Worm (Caenorhabditis elegans) whole organism, L1 larva: ENCODE data around the gene C03G6.21.

Experiments
- C16A3.4 ChIP-seq: fragments of 150-350 bp; optimal IDR thresholded peaks from 2 replicates; lab custom pipeline; 2014; ENCODE audit warnings: missing biosample characterization, missing genetic modification characterization
- C34B4.2 ChIP-seq: sonication (generic microtip); optimal IDR thresholded peaks from 2 replicates; lab custom pipeline; 2017; ENCODE audit warnings: mild to moderate bottlenecking, missing genetic modification characterization, missing compliant biosample characterization
- F16B12.6 ChIP-seq: fragments of 150-350 bp; optimal IDR thresholded peaks from 2 replicates; lab custom pipeline; 2014; ENCODE audit warnings: missing biosample characterization, missing genetic modification characterization
- aha-1 ChIP-seq: fragments of 150-350 bp; optimal IDR thresholded peaks from 2 replicates; lab custom pipeline; 2014; ENCODE audit warnings: missing biosample characterization, missing genetic modification characterization
- alr-1 ChIP-seq: fragments of 200-800 bp; sonication (Bioruptor generic); optimal IDR thresholded peaks from 2 replicates; lab custom pipeline; 2018; ENCODE audit warnings: borderline replicate concordance, mild to moderate bottlenecking, missing genetic modification characterization, missing compliant biosample characterization
- aly-2 ChIP-seq: fragments of 150-350 bp; optimal IDR thresholded peaks from 2 replicates; lab custom pipeline; 2014; ENCODE audit warnings: missing biosample characterization, missing genetic modification characterization
- blmp-1 ChIP-seq: fragments of 150-350 bp; optimal IDR thresholded peaks from 2 replicates; lab custom pipeline; 2014; ENCODE audit warnings: missing biosample characterization, missing genetic modification characterization
- ceh-8 ChIP-seq: fragments of 200-800 bp; sonication (Bioruptor generic); optimal IDR thresholded peaks from 2 replicates; lab custom pipeline; 2018; ENCODE audit warnings: mild to moderate bottlenecking, missing genetic modification characterization, moderate library complexity, missing compliant biosample characterization
- ceh-90 ChIP-seq: sonication (generic microtip); optimal IDR thresholded peaks from 2 replicates; lab custom pipeline; 2016; ENCODE audit warnings: missing genetic modification characterization, missing compliant biosample characterization
- ces-1 ChIP-seq: fragments of 150-350 bp; optimal IDR thresholded peaks from 2 replicates; lab custom pipeline; 2014; ENCODE audit warnings: missing biosample characterization, missing genetic modification reagents, missing genetic modification characterization
- dpl-1 ChIP-seq, 3 experiments: fragments of 150-350 bp in 2 of 3; sonication (generic microtip) in 1 of 3; optimal IDR thresholded peaks; 2 replicates each; lab custom pipeline; 2014 to 2017; ENCODE audit warnings: missing biosample characterization in 3 of 3, missing genetic modification characterization in 3 of 3, missing genetic modification reagents in 3 of 3
- egl-13 ChIP-seq: sonication (generic microtip); optimal IDR thresholded peaks from 2 replicates; lab custom pipeline; 2016; ENCODE audit warnings: missing genotype, missing genetic modification reagents, missing genetic modification characterization, missing compliant biosample characterization
- ets-5 ChIP-seq: fragments of 200-800 bp; sonication (Bioruptor generic); IDR thresholded peaks from 2 replicates; pipeline ENCODE4 v1.3.6; 2022; ENCODE audit warnings: missing genetic modification characterization, missing compliant biosample characterization
- fkh-8 ChIP-seq: sonication (generic microtip); optimal IDR thresholded peaks from 2 replicates; lab custom pipeline; 2016; ENCODE audit warnings: mild to moderate bottlenecking, missing genetic modification characterization, missing compliant biosample characterization
- grh-1 ChIP-seq: fragments of 200-800 bp; sonication (Bioruptor generic); IDR thresholded peaks from 2 replicates; pipeline ENCODE4 v1.3.6; 2022; ENCODE audit warnings: missing genetic modification reagents, missing genetic modification characterization, missing compliant biosample characterization
- hlh-4 ChIP-seq: sonication (generic microtip); optimal IDR thresholded peaks from 2 replicates; lab custom pipeline; 2016; ENCODE audit warnings: mild to moderate bottlenecking, missing genetic modification characterization, missing compliant biosample characterization
- hpl-2 ChIP-seq: fragments of 150-350 bp; optimal IDR thresholded peaks from 2 replicates; lab custom pipeline; 2014; ENCODE audit warnings: missing biosample characterization, missing genetic modification reagents, missing genetic modification characterization
- irx-1 ChIP-seq: sonication (generic microtip); optimal IDR thresholded peaks from 2 replicates; lab custom pipeline; 2016; ENCODE audit warnings: missing genetic modification characterization, missing compliant biosample characterization
- jun-1 ChIP-seq: fragments of 150-350 bp; optimal IDR thresholded peaks from 2 replicates; lab custom pipeline; 2014; ENCODE audit warnings: missing biosample characterization, missing genetic modification reagents, missing genetic modification characterization
- lin-14 ChIP-seq: fragments of 200-800 bp; sonication (Bioruptor generic); optimal IDR thresholded peaks from 2 replicates; lab custom pipeline; 2018; ENCODE audit warnings: mild to moderate bottlenecking, missing genetic modification characterization, moderate library complexity, missing compliant biosample characterization
- lin-15B ChIP-seq: fragments of 150-350 bp; sonication (generic microtip); optimal IDR thresholded peaks from 3 replicates; lab custom pipeline; 2014; ENCODE audit warnings: missing biosample characterization, missing genetic modification characterization
- lin-35 ChIP-seq, 2 experiments: fragments of 150-350 bp; optimal IDR thresholded peaks; 2 replicates each; lab custom pipeline; 2014; ENCODE audit warnings: missing biosample characterization in 2 of 2, missing genetic modification characterization in 2 of 2, missing genetic modification reagents in 2 of 2
- lsy-2 ChIP-seq, 2 experiments: fragments of 150-350 bp; optimal IDR thresholded peaks; 2 replicates each; lab custom pipeline; 2014; ENCODE audit warnings: missing biosample characterization in 2 of 2, missing genetic modification characterization in 2 of 2
- mab-9 ChIP-seq: fragments of 200-800 bp; sonication (Bioruptor generic); IDR thresholded peaks from 2 replicates; pipeline ENCODE4 v1.3.6; 2022; ENCODE audit warnings: missing genetic modification reagents, missing genetic modification characterization, missing compliant biosample characterization
- mdl-1 ChIP-seq, 2 experiments: fragments of 150-350 bp; optimal IDR thresholded peaks; 2 replicates each; lab custom pipeline; 2014 to 2017; ENCODE audit warnings: missing biosample characterization in 2 of 2, missing genetic modification characterization in 2 of 2, inconsistent platforms in 1 of 2
- mef-2 ChIP-seq: fragments of 150-350 bp; optimal IDR thresholded peaks from 2 replicates; lab custom pipeline; 2014; ENCODE audit warnings: missing biosample characterization, missing genetic modification characterization
- mep-1 ChIP-seq: fragments of 150-350 bp; optimal IDR thresholded peaks from 2 replicates; lab custom pipeline; 2014; ENCODE audit warnings: missing biosample characterization, missing genetic modification characterization
- nhr-11 ChIP-seq: fragments of 150-350 bp; optimal IDR thresholded peaks from 2 replicates; lab custom pipeline; 2014; ENCODE audit warnings: missing biosample characterization, missing genetic modification characterization
- nhr-20 ChIP-seq: sonication (generic microtip); optimal IDR thresholded peaks from 2 replicates; lab custom pipeline; 2016; ENCODE audit warnings: mild to moderate bottlenecking, missing genetic modification characterization, missing compliant biosample characterization
- nhr-237 ChIP-seq: fragments of 150-350 bp; optimal IDR thresholded peaks from 2 replicates; lab custom pipeline; 2014; ENCODE audit warnings: missing biosample characterization, missing genetic modification characterization
- nhr-71 ChIP-seq: sonication (generic microtip); optimal IDR thresholded peaks from 2 replicates; lab custom pipeline; 2016; ENCODE audit warnings: mild to moderate bottlenecking, missing genetic modification characterization, moderate library complexity, missing compliant biosample characterization
- nhr-84 ChIP-seq: sonication (generic microtip); optimal IDR thresholded peaks from 2 replicates; lab custom pipeline; 2017; ENCODE audit warnings: missing biosample characterization, missing genetic modification characterization
- nhr-90 ChIP-seq: sonication (generic microtip); optimal IDR thresholded peaks from 2 replicates; lab custom pipeline; 2016; ENCODE audit warnings: mild to moderate bottlenecking, missing genetic modification characterization, missing compliant biosample characterization; ENCODE audit not compliant: poor library complexity
- pag-3 ChIP-seq: sonication (generic microtip); optimal IDR thresholded peaks from 2 replicates; lab custom pipeline; 2017; ENCODE audit warnings: missing genetic modification characterization, mild to moderate bottlenecking, missing compliant biosample characterization, antibody characterized with exemption, borderline replicate concordance; ENCODE audit not compliant: insufficient read depth
- pax-3 ChIP-seq: fragments of 200-800 bp; sonication (Bioruptor generic); optimal IDR thresholded peaks from 2 replicates; lab custom pipeline; 2018; ENCODE audit warnings: mild to moderate bottlenecking, missing genetic modification characterization, moderate library complexity, missing compliant biosample characterization
- pqm-1 ChIP-seq: sonication (generic microtip); optimal IDR thresholded peaks from 3 replicates; lab custom pipeline; 2017; ENCODE audit warnings: missing biosample characterization, missing genetic modification characterization
- rnt-1 ChIP-seq: sonication (generic microtip); optimal IDR thresholded peaks from 2 replicates; lab custom pipeline; 2016; ENCODE audit warnings: mild to moderate bottlenecking, missing genetic modification characterization, moderate library complexity, missing compliant biosample characterization
- snu-23 ChIP-seq: sonication (generic microtip); optimal IDR thresholded peaks from 2 replicates; lab custom pipeline; 2016; ENCODE audit warnings: missing genetic modification characterization, missing compliant biosample characterization
- sox-4 ChIP-seq: sonication (generic microtip); optimal IDR thresholded peaks from 2 replicates; lab custom pipeline; 2016; ENCODE audit warnings: missing genetic modification characterization, missing compliant biosample characterization
- sptf-1 ChIP-seq: fragments of 150-350 bp; optimal IDR thresholded peaks from 2 replicates; lab custom pipeline; 2014; ENCODE audit warnings: missing biosample characterization, missing genetic modification characterization
- swsn-7 ChIP-seq: sonication (generic microtip); optimal IDR thresholded peaks from 2 replicates; lab custom pipeline; 2016; ENCODE audit warnings: missing genetic modification characterization, missing compliant biosample characterization
- tbx-2 ChIP-seq: sonication (generic microtip); optimal IDR thresholded peaks from 2 replicates; lab custom pipeline; 2016; ENCODE audit warnings: missing genetic modification characterization, missing compliant biosample characterization
- unc-130 ChIP-seq: fragments of 150-350 bp; optimal IDR thresholded peaks from 2 replicates; lab custom pipeline; 2017; ENCODE audit warnings: missing biosample characterization, missing genetic modification characterization, inconsistent platforms
- unc-98 ChIP-seq: fragments of 200-800 bp; sonication (Bioruptor generic); IDR thresholded peaks from 2 replicates; pipeline ENCODE4 v1.3.6; 2022; ENCODE audit warnings: missing genetic modification characterization, missing compliant biosample characterization
- vab-15 ChIP-seq: sonication (generic microtip); optimal IDR thresholded peaks from 2 replicates; lab custom pipeline; 2017; ENCODE audit warnings: missing genotype, mild to moderate bottlenecking, missing genetic modification characterization, missing compliant biosample characterization
- xbp-1 ChIP-seq: sonication (generic microtip); optimal IDR thresholded peaks from 2 replicates; lab custom pipeline; 2016; ENCODE audit warnings: missing genetic modification characterization, missing compliant biosample characterization
- zag-1 ChIP-seq: fragments of 150-350 bp; optimal IDR thresholded peaks from 2 replicates; lab custom pipeline; 2014; ENCODE audit warnings: missing biosample characterization, missing genetic modification characterization
- zip-4 ChIP-seq: fragments of 200-800 bp; sonication (Bioruptor generic); optimal IDR thresholded peaks from 2 replicates; lab custom pipeline; 2018; ENCODE audit warnings: mild to moderate bottlenecking, missing genetic modification characterization, moderate library complexity, missing compliant biosample characterization
- ztf-11 ChIP-seq, 2 experiments: sonication (generic microtip); optimal IDR thresholded peaks; 2 replicates each; lab custom pipeline; 2016 to 2017; ENCODE audit warnings: missing genetic modification characterization in 2 of 2, missing biosample characterization in 1 of 2, missing compliant biosample characterization in 1 of 2

C03G6.21 gene

ce11 chrV:7389771-7390170 lies 33.2 kb upstream of the C03G6.21 start, which contains the start of gene C02H6.1:
TSS of gene C02H6.1 (minus strand) at chrV:7389871.
- TF ChIP-seq zag-1 (tag; lab: Kevin White, UChicago) (no peak), rnt-1 (tag; lab: Kevin White, UChicago) (no peak), sox-4 (no peak), mdl-1 (tag; optimal IDR thresholded peaks at IDR 0.05; lab: Kevin White, UChicago) (no peak), F16B12.6 (no peak), egl-13 (tag; lab: Kevin White, UChicago) (no peak), snu-23 (no peak), blmp-1 (tag; lab: Kevin White, UChicago) (no peak), ztf-11 (tag; optimal IDR thresholded peaks at IDR 0.05; lab: Kevin White, UChicago) (no peak), tbx-2 (no peak), swsn-7 (tag; lab: Kevin White, UChicago) (no peak), lsy-2 (tag; optimal IDR thresholded peaks at IDR 0.05; lab: Kevin White, UChicago) (no peak), hpl-2 (no peak), lin-35 (GFP tag; optimal IDR thresholded peaks at IDR 0.05; lab: Kevin White, UChicago) (no peak)
- TF ChIP-seq, all 84 proteins: peak for 0

ce11 chrV:7387755-7388154 lies 31.2 kb upstream of the C03G6.21 start, which contains the start of gene C02H6.3:
TSS of gene C02H6.3 (minus strand) at chrV:7387855.
- TF ChIP-seq pax-3 (no peak), pag-3 (tag; lab: Kevin White, UChicago) (no peak), aha-1 (tag; lab: Kevin White, UChicago) (no peak), hlh-4 (tag; lab: Kevin White, UChicago) (no peak), ceh-8 (GFP tag; lab: Kevin White, UChicago) (no peak), C34B4.2 (no peak), alr-1 (tag; lab: Kevin White, UChicago) (no peak), irx-1 (no peak), ces-1 (no peak), nhr-90 (tag; lab: Kevin White, UChicago) (no peak), mef-2 (tag; lab: Kevin White, UChicago) (no peak), zip-4 (no peak), ceh-90 (tag; lab: Kevin White, UChicago) (no peak), rnt-1 (tag; lab: Kevin White, UChicago) (no peak), mep-1 (tag; lab: Kevin White, UChicago) (no peak), unc-98 (GFP tag; lab: Robert Waterston, UW) (no peak), zag-1 (tag; lab: Kevin White, UChicago) (no peak), lsy-2 (tag; optimal IDR thresholded peaks at IDR 0.05; lab: Kevin White, UChicago) (no peak)

ce11 chrV:7386052-7386573 lies 29.5 kb upstream of the C03G6.21 start, which contains the start of gene srp-6:
TSS of gene srp-6 (minus strand) at chrV:7386102.
- no peak for TF ChIP-seq ceh-90 (tag; lab: Kevin White, UChicago)
- TF ChIP-seq zag-1 (tag; lab: Kevin White, UChicago): no peak
- TF ChIP-seq fkh-8: peak; percentile 42
- TF ChIP-seq xbp-1 (tag; lab: Kevin White, UChicago): no peak
- TF ChIP-seq lin-15B (tag; lab: Kevin White, UChicago): no peak
- TF ChIP-seq lin-14 (GFP tag; lab: Kevin White, UChicago): peak; percentile 37
- TF ChIP-seq nhr-71 (tag; lab: Kevin White, UChicago): peak; percentile 47
- no peak for TF ChIP-seq lin-35 (GFP tag; optimal IDR thresholded peaks at IDR 0.05; lab: Kevin White, UChicago)
- no peak for TF ChIP-seq nhr-11 (tag; lab: Kevin White, UChicago)
- TF ChIP-seq nhr-237 (tag; lab: Kevin White, UChicago): no peak
- TF ChIP-seq grh-1 (GFP tag; lab: Robert Waterston, UW): no peak
- no peak for TF ChIP-seq egl-13 (tag; lab: Kevin White, UChicago)
- no peak for TF ChIP-seq jun-1
- TF ChIP-seq dpl-1 (GFP tag; optimal IDR thresholded peaks at IDR 0.05; lab: Kevin White, UChicago): no peak
- TF ChIP-seq mdl-1 (tag; optimal IDR thresholded peaks at IDR 0.05; lab: Kevin White, UChicago): no peak
- TF ChIP-seq mef-2 (tag; lab: Kevin White, UChicago): no peak
- TF ChIP-seq nhr-20 (tag; lab: Kevin White, UChicago): no peak
- TF ChIP-seq pqm-1: no peak
- peak; percentile 57 for TF ChIP-seq hlh-4 (tag; lab: Kevin White, UChicago)
- no peak for TF ChIP-seq nhr-84
- peak; percentile 35 for TF ChIP-seq blmp-1 (tag; lab: Kevin White, UChicago)
- TF ChIP-seq aly-2: no peak
- no peak for TF ChIP-seq unc-130 (tag; lab: Kevin White, UChicago)
- no peak for TF ChIP-seq vab-15 (tag; lab: Kevin White, UChicago)
- TF ChIP-seq mab-9 (GFP tag; lab: Robert Waterston, UW): no peak
- TF ChIP-seq sptf-1: no peak
- no peak for TF ChIP-seq ets-5 (GFP tag; lab: Robert Waterston, UW)
- TF ChIP-seq C16A3.4 (tag; lab: Kevin White, UChicago): no peak
- no peak for TF ChIP-seq alr-1 (tag; lab: Kevin White, UChicago)
